Fruit fly (Drosophila melanogaster) ovary, adult (tissue): ENCODE results near the gene Agxt.

ENCODE experiments used
- CG17801 ChIP-seq: fragments of 200-800 bp; optimal IDR thresholded peaks from 2 replicates; lab custom pipeline; 2019; ENCODE audit warnings: missing biosample characterization, mild to moderate bottlenecking, missing genetic modification characterization, moderate library complexity; ENCODE audit not compliant: partially characterized antibody

The Agxt gene

dm6 chrX:6528508-6528998 is at the start of gene Agxt:
TSS of gene Agxt (plus strand) at chrX:6528948.
- TF ChIP-seq CG17801 (GFP tag; lab: Kevin White, UChicago) = no peak

dm6 chrX:6513193-6513592 is 15.6 kb upstream of the Agxt start:
- no peak for TF ChIP-seq CG17801 (GFP tag; lab: Kevin White, UChicago)

dm6 chrX:6524217-6524616 is 4.5 kb upstream of the Agxt start, which contains the start of the genes CG42340 and CG3918:
TSS of gene CG42340 (minus strand) at chrX:6524323.
TSS of gene CG3918 (plus strand) at chrX:6524464.
- TF ChIP-seq CG17801 (GFP tag; lab: Kevin White, UChicago) = no peak

dm6 chrX:6527680-6528079 is 1.1 kb upstream of the Agxt start, which contains the start of gene CG3342:
TSS of gene CG3342 (minus strand) at chrX:6527888.
- no peak for TF ChIP-seq CG17801 (GFP tag; lab: Kevin White, UChicago)

- TF ChIP-seq CG17801 (GFP tag; lab: Kevin White, UChicago) = no peak
Observed at dm6 chrX:6529179-6529766, 525 bp downstream of the Agxt start.

dm6 chrX:6533101-6533636 is 4.4 kb downstream of the Agxt start, which contains the start of gene RpL7A:
TSS of gene RpL7A (minus strand) at chrX:6533348.
- TF ChIP-seq CG17801 (GFP tag; lab: Kevin White, UChicago) = peak; percentile 73

dm6 chrX:6533836-6534357 is 5.1 kb downstream of the Agxt start, which contains the start of gene dx:
TSS of gene dx (plus strand) at chrX:6533999.
- peak; percentile 55 for TF ChIP-seq CG17801 (GFP tag; lab: Kevin White, UChicago)

dm6 chrX:6540215-6540821 is 11.6 kb downstream of the Agxt start, which contains the start of gene CG34417:
TSS of gene CG34417 (plus strand) at chrX:6540771.
- no peak for TF ChIP-seq CG17801 (GFP tag; lab: Kevin White, UChicago)

dm6 chrX:6541277-6541676 is 12.5 kb downstream of the Agxt start:
- TF ChIP-seq CG17801 (GFP tag; lab: Kevin White, UChicago) = no peak

- peak; percentile 1 for TF ChIP-seq CG17801 (GFP tag; lab: Kevin White, UChicago)
Observed at dm6 chrX:6542331-6542730, 13.6 kb downstream of the Agxt start.

dm6 chrX:6543569-6544173 is 14.9 kb downstream of the Agxt start:
- no peak for TF ChIP-seq CG17801 (GFP tag; lab: Kevin White, UChicago)

dm6 chrX:6545862-6546270 is 17.1 kb downstream of the Agxt start:
- peak; percentile 61 for TF ChIP-seq CG17801 (GFP tag; lab: Kevin White, UChicago)

- no peak for TF ChIP-seq CG17801 (GFP tag; lab: Kevin White, UChicago)
Observed at dm6 chrX:6546970-6547369, 18.2 kb downstream of the Agxt start.

dm6 chrX:6549428-6550117 is 20.8 kb downstream of the Agxt start:
- TF ChIP-seq CG17801 (GFP tag; lab: Kevin White, UChicago) = peak; percentile 84
